Worm (Caenorhabditis elegans) whole organism, mixed stage, embryonic: ENCODE data around the gene unc-52.

ENCODE experiments used
- M03D4.4 ChIP-seq: sonication (generic microtip); optimal IDR thresholded peaks from 2 replicates; lab custom pipeline; 2017; ENCODE audit warnings: mild to moderate bottlenecking, missing genetic modification characterization, missing compliant biosample characterization
- ces-1 ChIP-seq: fragments of 150-350 bp; optimal IDR thresholded peaks from 2 replicates; lab custom pipeline; 2014; ENCODE audit warnings: missing biosample characterization, missing genetic modification reagents, missing genetic modification characterization
- nhr-12 ChIP-seq: fragments of 150-350 bp; optimal IDR thresholded peaks from 2 replicates; lab custom pipeline; 2014; ENCODE audit warnings: missing biosample characterization, missing genetic modification characterization
- unc-62 ChIP-seq: fragments of 150-350 bp; optimal IDR thresholded peaks from 2 replicates; lab custom pipeline; 2014; ENCODE audit warnings: missing biosample characterization, missing genetic modification reagents, missing genetic modification characterization
- ztf-11 ChIP-seq: fragments of 150-350 bp; optimal IDR thresholded peaks from 2 replicates; lab custom pipeline; 2014; ENCODE audit warnings: missing biosample characterization, missing genetic modification characterization

ce11 chrII:14599284-14599862 lies 84.9 kb downstream of the unc-52 start:
- TF ChIP-seq ces-1 (GFP tag; lab: Kevin White, UChicago) (no peak), ztf-11 (no peak), nhr-12 (tag; lab: Kevin White, UChicago) (no peak), unc-62 (GFP tag; lab: Kevin White, UChicago) (no peak), M03D4.4 (no peak)
